Worm (Caenorhabditis elegans) whole organism, L4 larva: ENCODE results near the gene ZK816.3.

ENCODE experiments used
- F26F4.8 ChIP-seq: fragments of 200-800 bp; sonication (Bioruptor generic); conservative IDR thresholded peaks from 2 replicates; pipeline ENCODE4 v1.3.6; 2022; ENCODE audit warnings: missing genetic modification characterization, missing compliant biosample characterization
- F37D6.2 ChIP-seq: sonication (generic microtip); optimal IDR thresholded peaks from 2 replicates; lab custom pipeline; 2016; ENCODE audit warnings: mild to moderate bottlenecking, missing genetic modification characterization, missing compliant biosample characterization
- F49E8.2 ChIP-seq: sonication (generic microtip); optimal IDR thresholded peaks from 2 replicates; lab custom pipeline; 2016; ENCODE audit warnings: missing compliant biosample characterization, mild to moderate bottlenecking, missing genetic modification characterization, borderline replicate concordance
- T20F7.1 ChIP-seq: fragments of 200-800 bp; sonication (Bioruptor generic); optimal IDR thresholded peaks from 2 replicates; lab custom pipeline; 2018; ENCODE audit warnings: mild to moderate bottlenecking, missing genetic modification characterization, missing compliant biosample characterization
- Y48G9A.11 ChIP-seq: fragments of 200-800 bp; sonication (Bioruptor generic); IDR thresholded peaks from 2 replicates; pipeline ENCODE4 v1.3.6; 2022; ENCODE audit warnings: missing genetic modification reagents, missing genetic modification characterization, missing compliant biosample characterization
- ZK546.5 ChIP-seq, 2 experiments: sonication (generic microtip); optimal IDR thresholded peaks; 2 replicates each; lab custom pipeline; 2017; ENCODE audit warnings: missing biosample characterization in 2 of 2, missing genetic modification characterization in 2 of 2
- aha-1 ChIP-seq: fragments of 150-350 bp; peaks from one replicate; lab custom pipeline; 2014; ENCODE audit warnings: missing biosample characterization, missing genetic modification characterization
- arid-1 ChIP-seq: fragments of 200-800 bp; sonication (Bioruptor generic); conservative IDR thresholded peaks from 2 replicates; pipeline ENCODE4 v1.3.6; 2022; ENCODE audit warnings: missing genetic modification reagents, missing genetic modification characterization, missing compliant biosample characterization
- ceh-20 ChIP-seq: fragments of 200-800 bp; sonication (Bioruptor generic); IDR thresholded peaks from 2 replicates; pipeline ENCODE4 v1.3.6; 2022; ENCODE audit warnings: missing genetic modification reagents, missing genetic modification characterization, missing compliant biosample characterization
- ceh-28 ChIP-seq: fragments of 150-350 bp; optimal IDR thresholded peaks from 2 replicates; lab custom pipeline; 2014; ENCODE audit warnings: missing biosample characterization, missing genetic modification reagents, missing genetic modification characterization
- ceh-32 ChIP-seq: sonication (generic microtip); optimal IDR thresholded peaks from 2 replicates; lab custom pipeline; 2016; ENCODE audit warnings: mild to moderate bottlenecking, missing genetic modification characterization, missing compliant biosample characterization; ENCODE audit not compliant: poor library complexity
- ceh-62 ChIP-seq: sonication (generic microtip); optimal IDR thresholded peaks from 2 replicates; lab custom pipeline; 2017; ENCODE audit warnings: missing biosample characterization, missing genetic modification characterization
- ces-1 ChIP-seq: fragments of 150-350 bp; sonication (generic microtip); optimal IDR thresholded peaks from 4 replicates; lab custom pipeline; 2014; ENCODE audit warnings: missing biosample characterization, missing genetic modification reagents, missing genetic modification characterization
- daf-12 ChIP-seq: fragments of 150-350 bp; optimal IDR thresholded peaks from 2 replicates; lab custom pipeline; 2014; ENCODE audit warnings: missing biosample characterization, missing genetic modification reagents, missing genetic modification characterization
- daf-16 ChIP-seq, 3 experiments: sonication (generic microtip); optimal IDR thresholded peaks; 2 replicates each; lab custom pipeline; 2016 to 2017; ENCODE audit warnings: missing genetic modification characterization in 3 of 3, missing genetic modification reagents in 3 of 3, mild to moderate bottlenecking in 2 of 3, missing compliant biosample characterization in 2 of 3, missing biosample characterization in 1 of 3, moderate library complexity in 1 of 3
- daf-8 ChIP-seq: fragments of 200-800 bp; sonication (Bioruptor generic); IDR thresholded peaks from 2 replicates; pipeline ENCODE4 v1.3.6; 2022; ENCODE audit warnings: missing genetic modification characterization, missing compliant biosample characterization
- dmd-6 ChIP-seq: fragments of 200-800 bp; sonication (Bioruptor generic); IDR thresholded peaks from 2 replicates; pipeline ENCODE4 v1.3.6; 2022; ENCODE audit warnings: missing genetic modification reagents, missing genetic modification characterization, missing compliant biosample characterization
- duxl-1 ChIP-seq: sonication (generic microtip); optimal IDR thresholded peaks from 2 replicates; lab custom pipeline; 2016; ENCODE audit warnings: mild to moderate bottlenecking, missing genetic modification characterization, moderate library complexity, missing compliant biosample characterization; ENCODE audit not compliant: poor library complexity
- dve-1 ChIP-seq: sonication (generic microtip); optimal IDR thresholded peaks from 2 replicates; lab custom pipeline; 2017; ENCODE audit warnings: antibody characterized with exemption, mild to moderate bottlenecking, missing genetic modification characterization, missing compliant biosample characterization; ENCODE audit not compliant: insufficient read depth
- egl-43 ChIP-seq: fragments of 200-800 bp; sonication (Bioruptor generic); IDR thresholded peaks from 2 replicates; pipeline ENCODE4 v1.3.6; 2022; ENCODE audit warnings: missing genetic modification reagents, missing genetic modification characterization, missing compliant biosample characterization
- hif-1 ChIP-seq, 2 experiments: sonication (generic microtip); optimal IDR thresholded peaks; 2 replicates each; lab custom pipeline; 2016 to 2017; ENCODE audit warnings: missing compliant biosample characterization in 2 of 2, missing genetic modification characterization in 2 of 2, missing genetic modification reagents in 2 of 2, missing genotype in 2 of 2, mild to moderate bottlenecking in 1 of 2
- jun-1 ChIP-seq: fragments of 150-350 bp; optimal IDR thresholded peaks from 2 replicates; lab custom pipeline; 2014; ENCODE audit warnings: missing biosample characterization, missing genetic modification reagents, missing genetic modification characterization
- lim-7 ChIP-seq: fragments of 200-800 bp; sonication (Bioruptor generic); IDR thresholded peaks from 2 replicates; pipeline ENCODE4 v1.3.6; 2022; ENCODE audit warnings: missing genetic modification characterization, missing compliant biosample characterization
- lin-15B ChIP-seq: fragments of 150-350 bp; sonication (generic microtip); optimal IDR thresholded peaks from 3 replicates; lab custom pipeline; 2014; ENCODE audit warnings: missing biosample characterization, missing genetic modification characterization
- lin-38 ChIP-seq: fragments of 200-800 bp; sonication (Bioruptor generic); IDR thresholded peaks from 2 replicates; pipeline ENCODE4 v1.3.6; 2022; ENCODE audit warnings: missing genetic modification reagents, missing genetic modification characterization, missing compliant biosample characterization
- lin-39 ChIP-seq: fragments of 150-350 bp; optimal IDR thresholded peaks from 2 replicates; lab custom pipeline; 2014; ENCODE audit warnings: missing biosample characterization, missing genetic modification reagents, missing genetic modification characterization
- lir-3 ChIP-seq: sonication (generic microtip); optimal IDR thresholded peaks from 2 replicates; lab custom pipeline; 2016; ENCODE audit warnings: mild to moderate bottlenecking, missing genetic modification characterization, missing compliant biosample characterization
- madf-5 ChIP-seq, 2 experiments: fragments of 200-800 bp; sonication (Bioruptor generic); IDR thresholded peaks; 2 replicates each; pipeline ENCODE4 v1.3.6; 2022; ENCODE audit warnings: missing compliant biosample characterization in 2 of 2, missing genetic modification characterization in 2 of 2
- madf-9 ChIP-seq: fragments of 200-800 bp; sonication (Bioruptor generic); conservative IDR thresholded peaks from 2 replicates; pipeline ENCODE4 v1.3.6; 2022; ENCODE audit warnings: missing genetic modification reagents, missing genetic modification characterization, missing compliant biosample characterization
- mdt-29 ChIP-seq: fragments of 200-800 bp; sonication (Bioruptor generic); IDR thresholded peaks from 2 replicates; pipeline ENCODE4 v1.3.6; 2022; ENCODE audit warnings: missing genetic modification reagents, missing genetic modification characterization, missing compliant biosample characterization
- mxl-2 ChIP-seq: fragments of 200-800 bp; sonication (Bioruptor generic); conservative IDR thresholded peaks from 2 replicates; pipeline ENCODE4 v1.3.6; 2022; ENCODE audit warnings: missing genetic modification reagents, missing genetic modification characterization, missing compliant biosample characterization
- mxl-3 ChIP-seq: fragments of 200-800 bp; sonication (Bioruptor generic); optimal IDR thresholded peaks from 2 replicates; lab custom pipeline; 2018; ENCODE audit warnings: mild to moderate bottlenecking, missing genetic modification characterization, missing compliant biosample characterization
- nhr-10 ChIP-seq: fragments of 150-350 bp; optimal IDR thresholded peaks from 2 replicates; lab custom pipeline; 2014; ENCODE audit warnings: missing biosample characterization, missing genetic modification characterization
- nhr-111 ChIP-seq: fragments of 200-800 bp; sonication (Bioruptor generic); optimal IDR thresholded peaks from 2 replicates; lab custom pipeline; 2018; ENCODE audit warnings: mild to moderate bottlenecking, missing genetic modification characterization, missing compliant biosample characterization
- nhr-28 ChIP-seq: fragments of 150-350 bp; optimal IDR thresholded peaks from 2 replicates; lab custom pipeline; 2014; ENCODE audit warnings: missing biosample characterization, missing genetic modification characterization
- nhr-48 ChIP-seq: sonication (generic microtip); optimal IDR thresholded peaks from 2 replicates; lab custom pipeline; 2016; ENCODE audit warnings: mild to moderate bottlenecking, missing genetic modification characterization, missing compliant biosample characterization
- nhr-6 ChIP-seq: fragments of 150-350 bp; optimal IDR thresholded peaks from 2 replicates; lab custom pipeline; 2014; ENCODE audit warnings: missing biosample characterization, missing genetic modification characterization
- nhr-76 ChIP-seq: fragments of 150-350 bp; optimal IDR thresholded peaks from 2 replicates; lab custom pipeline; 2014; ENCODE audit warnings: missing biosample characterization, missing genetic modification characterization
- pha-4 ChIP-seq, 2 experiments: fragments of 150-350 bp in 1 of 2; fragments of 200-800 bp in 1 of 2; sonication (Bioruptor generic) in 1 of 2; IDR thresholded peaks in 1 of 2; optimal IDR thresholded peaks in 1 of 2; 2 replicates each; pipeline versions ENCODE4 v1.3.6 to Lab custom; 2014 to 2022; ENCODE audit warnings: missing genetic modification characterization in 2 of 2, missing genetic modification reagents in 2 of 2, missing biosample characterization in 1 of 2, missing compliant biosample characterization in 1 of 2
- pqm-1 ChIP-seq: sonication (generic microtip); optimal IDR thresholded peaks from 2 replicates; lab custom pipeline; 2017; ENCODE audit warnings: missing biosample characterization, missing genetic modification characterization
- sdz-12 ChIP-seq: fragments of 200-800 bp; sonication (Bioruptor generic); optimal IDR thresholded peaks from 2 replicates; lab custom pipeline; 2018; ENCODE audit warnings: mild to moderate bottlenecking, missing genetic modification characterization, missing compliant biosample characterization
- spr-1 ChIP-seq: sonication (generic microtip); optimal IDR thresholded peaks from 2 replicates; lab custom pipeline; 2016; ENCODE audit warnings: mild to moderate bottlenecking, missing genetic modification characterization, missing compliant biosample characterization
- spr-3 ChIP-seq: fragments of 200-800 bp; sonication (Bioruptor generic); optimal IDR thresholded peaks from 2 replicates; lab custom pipeline; 2018; ENCODE audit warnings: mild to moderate bottlenecking, missing genetic modification characterization, missing compliant biosample characterization
- tag-97 ChIP-seq: fragments of 200-800 bp; sonication (Bioruptor generic); IDR thresholded peaks from 2 replicates; pipeline ENCODE4 v1.3.6; 2022; ENCODE audit warnings: missing genetic modification characterization, missing compliant biosample characterization
- unc-130 ChIP-seq: sonication (generic microtip); optimal IDR thresholded peaks from 2 replicates; lab custom pipeline; 2016; ENCODE audit warnings: missing genetic modification reagents, missing genetic modification characterization, missing compliant biosample characterization
- vab-7 ChIP-seq: fragments of 200-800 bp; sonication (Bioruptor generic); IDR thresholded peaks from 2 replicates; pipeline ENCODE4 v1.3.6; 2022; ENCODE audit warnings: missing genetic modification reagents, missing genetic modification characterization, missing compliant biosample characterization
- zfp-2 ChIP-seq: sonication (generic microtip); optimal IDR thresholded peaks from 2 replicates; lab custom pipeline; 2016; ENCODE audit warnings: mild to moderate bottlenecking, missing genetic modification characterization, missing compliant biosample characterization
- zfp-3 ChIP-seq: fragments of 200-800 bp; sonication (Bioruptor generic); conservative IDR thresholded peaks from 2 replicates; pipeline ENCODE4 v1.3.6; 2022; ENCODE audit warnings: missing genetic modification reagents, missing genetic modification characterization, missing compliant biosample characterization
- ztf-11 ChIP-seq: fragments of 150-350 bp; optimal IDR thresholded peaks from 2 replicates; lab custom pipeline; 2014; ENCODE audit warnings: missing biosample characterization, missing genetic modification characterization
- ztf-7 ChIP-seq: fragments of 150-350 bp; optimal IDR thresholded peaks from 2 replicates; lab custom pipeline; 2014; ENCODE audit warnings: missing biosample characterization, missing genetic modification characterization

Gene ZK816.3

DNA sequence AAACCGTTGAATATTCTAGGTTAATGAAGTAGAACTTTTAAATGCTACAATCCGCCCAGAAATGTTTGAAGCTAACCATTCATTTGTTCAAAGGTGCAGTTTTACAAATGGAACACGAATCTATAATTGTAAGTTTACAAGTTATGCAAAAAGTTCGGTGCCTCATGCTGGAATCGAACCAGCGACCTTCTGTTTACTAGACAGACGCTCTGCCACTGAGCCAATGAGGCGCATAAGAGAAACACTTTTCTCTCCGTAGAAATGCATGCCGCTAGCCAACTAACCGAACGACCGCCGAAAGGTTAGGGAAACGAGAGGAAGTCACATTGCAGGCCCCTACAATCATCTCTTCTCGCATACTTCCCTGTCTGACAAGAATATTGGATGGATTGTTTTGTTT lies 23.1 kb downstream of the ZK816.3 start (continued):
- no peak for TF ChIP-seq ceh-62 (tag; lab: Kevin White, UChicago)
- TF ChIP-seq nhr-6: no peak
- TF ChIP-seq hif-1 (tag; optimal IDR thresholded peaks at IDR 0.05; lab: Kevin White, UChicago): peak in 1 of 2 experiments; percentile 30
- TF ChIP-seq daf-12 (tag; lab: Kevin White, UChicago): no peak
- TF ChIP-seq ceh-20 (GFP tag; lab: Robert Waterston, UW): peak; percentile 81
- no peak for TF ChIP-seq zfp-2 (tag; lab: Kevin White, UChicago)
- TF ChIP-seq mdt-29 (GFP tag; lab: Robert Waterston, UW): peak; percentile 81; the same call in 1 of the 2 replicates
- TF ChIP-seq spr-3: peak; percentile 73
- peak; percentile 94 for TF ChIP-seq arid-1 (GFP tag; lab: Robert Waterston, UW)
- peak; percentile 18 for TF ChIP-seq jun-1 (tag; lab: Kevin White, UChicago)
- TF ChIP-seq nhr-111 (GFP tag; lab: Kevin White, UChicago): peak; percentile 66
- peak; percentile 65 for TF ChIP-seq duxl-1 (tag; lab: Kevin White, UChicago)
- no peak for TF ChIP-seq ces-1 (GFP tag; lab: Kevin White, UChicago)
- peak; percentile 80 to 82; a peak in 2 of 4 replicates for TF ChIP-seq madf-5 (GFP tag; IDR thresholded peaks at IDR 0.05; lab: Robert Waterston, UW)
- TF ChIP-seq tag-97 (GFP tag; lab: Robert Waterston, UW): no peak
- TF ChIP-seq F26F4.8 (GFP tag; lab: Robert Waterston, UW): peak; percentile 81
- TF ChIP-seq vab-7 (GFP tag; lab: Robert Waterston, UW): peak; percentile 93
- no peak for TF ChIP-seq ZK546.5 (tag; optimal IDR thresholded peaks at IDR 0.05; lab: Kevin White, UChicago)
- peak; percentile 29 for TF ChIP-seq spr-1
- TF ChIP-seq zfp-3 (GFP tag; lab: Robert Waterston, UW): peak; percentile 65; the same call in 1 of the 2 replicates
- peak; percentile 34 for TF ChIP-seq lir-3 (tag; lab: Kevin White, UChicago)
- TF ChIP-seq mxl-3 (GFP tag; lab: Kevin White, UChicago): peak; percentile 66
- TF ChIP-seq madf-9 (GFP tag; lab: Robert Waterston, UW): peak; percentile 93
- TF ChIP-seq nhr-76: no peak
- peak; percentile 16 for TF ChIP-seq T20F7.1 (GFP tag; lab: Kevin White, UChicago)
- TF ChIP-seq dmd-6 (GFP tag; lab: Robert Waterston, UW): peak; percentile 76
- TF ChIP-seq aha-1: peak; percentile 99
- TF ChIP-seq egl-43 (GFP tag; lab: Robert Waterston, UW): peak; percentile 96
- TF ChIP-seq F37D6.2 (tag; lab: Kevin White, UChicago): peak; percentile 66
- peak; percentile 56 for TF ChIP-seq dve-1 (tag; lab: Kevin White, UChicago)
- no peak for TF ChIP-seq ceh-28
- TF ChIP-seq ztf-11 (tag; lab: Kevin White, UChicago): no peak
- peak; percentile 22 for TF ChIP-seq ceh-32
- TF ChIP-seq lin-39: no peak
- TF ChIP-seq pqm-1: no peak
- TF ChIP-seq unc-130 (GFP tag; lab: Kevin White, UChicago): peak; percentile 44
- peak; percentile 37 for TF ChIP-seq nhr-28 (tag; lab: Kevin White, UChicago)
- TF ChIP-seq daf-16 (GFP tag; optimal IDR thresholded peaks at IDR 0.05; lab: Kevin White, UChicago): peak; percentile 45 to 82
- peak; percentile 89 for TF ChIP-seq daf-16 (tag; optimal IDR thresholded peaks at IDR 0.05; lab: Kevin White, UChicago)
- peak; percentile 82 for TF ChIP-seq Y48G9A.11 (GFP tag; lab: Robert Waterston, UW)
- TF ChIP-seq lim-7 (GFP tag; lab: Robert Waterston, UW): peak; percentile 93
- no peak for TF ChIP-seq lin-38 (GFP tag; lab: Robert Waterston, UW)
- peak; percentile 70; the same call in 1 of the 2 replicates for TF ChIP-seq mxl-2
- TF ChIP-seq pha-4 (GFP tag; IDR thresholded peaks at IDR 0.05; lab: Robert Waterston, UW): peak; percentile 90
- TF ChIP-seq pha-4 (tag; optimal IDR thresholded peaks at IDR 0.05; lab: Kevin White, UChicago): peak; percentile 34
- no peak for TF ChIP-seq lin-15B (tag; lab: Kevin White, UChicago)
- no peak for TF ChIP-seq nhr-10
- peak; percentile 55 for TF ChIP-seq ztf-7 (tag; lab: Kevin White, UChicago)
- TF ChIP-seq daf-8 (GFP tag; lab: Robert Waterston, UW): no peak
- TF ChIP-seq sdz-12: peak; percentile 84
- TF ChIP-seq F49E8.2 (tag; lab: Kevin White, UChicago): peak; percentile 37
- TF ChIP-seq nhr-48 (tag; lab: Kevin White, UChicago): peak; percentile 61
